Worm (Caenorhabditis elegans) whole organism, dauer: ENCODE measurements around the gene C26G2.2.

Experiments used
- unc-62 ChIP-seq: sonication (generic microtip); optimal IDR thresholded peaks from 2 replicates; lab custom pipeline; 2017; ENCODE audit warnings: missing biosample characterization, missing genetic modification reagents, missing genetic modification characterization

Gene C26G2.2

ce11 chrX:14664028-14664427 lies at the start of gene C26G2.2:
Gene C26G2.2 (plus strand): TSS chrX:14664328.
- no peak for TF ChIP-seq unc-62 (GFP tag; lab: Kevin White, UChicago)

ce11 chrX:14621207-14621606 lies 42.9 kb upstream of the C26G2.2 start:
- no peak for TF ChIP-seq unc-62 (GFP tag; lab: Kevin White, UChicago)

- TF ChIP-seq unc-62 (GFP tag; lab: Kevin White, UChicago) = no peak
Observed at ce11 chrX:14628816-14629215, 35.3 kb upstream of the C26G2.2 start, which contains the start of gene F54E4.2. Gene F54E4.2 (minus strand): TSS chrX:14628916.

- no peak for TF ChIP-seq unc-62 (GFP tag; lab: Kevin White, UChicago)
Observed at ce11 chrX:14633679-14634078, 30.4 kb upstream of the C26G2.2 start.

ce11 chrX:14636157-14636556 lies 28.0 kb upstream of the C26G2.2 start, which contains the start of gene F54E4.3:
Gene F54E4.3 (minus strand): TSS chrX:14636421.
- TF ChIP-seq unc-62 (GFP tag; lab: Kevin White, UChicago) = no peak

ce11 chrX:14636712-14637111 lies 27.4 kb upstream of the C26G2.2 start:
- TF ChIP-seq unc-62 (GFP tag; lab: Kevin White, UChicago) = no peak

ce11 chrX:14637445-14637844 lies 26.7 kb upstream of the C26G2.2 start:
- no peak for TF ChIP-seq unc-62 (GFP tag; lab: Kevin White, UChicago)

ce11 chrX:14639941-14640340 lies 24.2 kb upstream of the C26G2.2 start:
- no peak for TF ChIP-seq unc-62 (GFP tag; lab: Kevin White, UChicago)

- no peak for TF ChIP-seq unc-62 (GFP tag; lab: Kevin White, UChicago)
Observed at ce11 chrX:14645392-14645791, 18.7 kb upstream of the C26G2.2 start, which contains the start of gene F54E4.4. Gene F54E4.4 (minus strand): TSS chrX:14645492.

ce11 chrX:14649224-14649623 lies 14.9 kb upstream of the C26G2.2 start:
- TF ChIP-seq unc-62 (GFP tag; lab: Kevin White, UChicago) = no peak

ce11 chrX:14652058-14652457 lies 12.1 kb upstream of the C26G2.2 start:
- no peak for TF ChIP-seq unc-62 (GFP tag; lab: Kevin White, UChicago)

ce11 chrX:14653486-14653885 lies 10.6 kb upstream of the C26G2.2 start:
- no peak for TF ChIP-seq unc-62 (GFP tag; lab: Kevin White, UChicago)

ce11 chrX:14654668-14655067 lies 9.5 kb upstream of the C26G2.2 start, which contains the start of gene syg-2:
Gene syg-2 (plus strand): TSS chrX:14654968.
- TF ChIP-seq unc-62 (GFP tag; lab: Kevin White, UChicago) = no peak

- TF ChIP-seq unc-62 (GFP tag; lab: Kevin White, UChicago) = no peak
Observed at ce11 chrX:14657445-14657844, 6.7 kb upstream of the C26G2.2 start.

- TF ChIP-seq unc-62 (GFP tag; lab: Kevin White, UChicago) = no peak
Observed at ce11 chrX:14659454-14659853, 4.7 kb upstream of the C26G2.2 start.

- no peak for TF ChIP-seq unc-62 (GFP tag; lab: Kevin White, UChicago)
Observed at ce11 chrX:14661918-14662317, 2.2 kb upstream of the C26G2.2 start.

- no peak for TF ChIP-seq unc-62 (GFP tag; lab: Kevin White, UChicago)
Observed at ce11 chrX:14662460-14662859, 1.7 kb upstream of the C26G2.2 start.

- no peak for TF ChIP-seq unc-62 (GFP tag; lab: Kevin White, UChicago)
Observed at ce11 chrX:14671300-14671699, 7.2 kb downstream of the C26G2.2 start.
